Fruit fly (Drosophila melanogaster) whole organism, pupa: ENCODE data around the gene Kcmf1.
A peak's percentile ranks its signal among the peaks of the same experiment; 100 is the strongest.

ENCODE experiments used
- CG10348 ChIP-seq: fragments of 200-800 bp; sonication (Bioruptor generic); IDR thresholded peaks from 2 replicates; pipeline ENCODE4 v1.3.6; 2022; ENCODE audit warnings: missing biosample characterization, missing genetic modification characterization
- CG12605 ChIP-seq: fragments of 200-800 bp; sonication (Bioruptor generic); IDR thresholded peaks from 2 replicates; pipeline ENCODE4 v1.3.6; 2022; ENCODE audit warnings: missing biosample characterization, missing genetic modification characterization
- CG13204 ChIP-seq: fragments of 200-800 bp; sonication (Bioruptor generic); optimal IDR thresholded peaks from 2 replicates; lab custom pipeline; 2018; ENCODE audit warnings: missing biosample characterization, mild to moderate bottlenecking, missing genetic modification characterization, moderate library complexity
- CG14655 ChIP-seq: fragments of 200-800 bp; sonication (Bioruptor generic); optimal IDR thresholded peaks from 3 replicates; lab custom pipeline; 2017; ENCODE audit warnings: mild to moderate bottlenecking, missing biosample characterization, missing genetic modification reagents, missing genetic modification characterization
- CG15710 ChIP-seq: fragments of 200-800 bp; sonication (Bioruptor generic); optimal IDR thresholded peaks from 2 replicates; lab custom pipeline; 2018; ENCODE audit warnings: missing biosample characterization, mild to moderate bottlenecking, missing genetic modification characterization, moderate library complexity
- CG17806 ChIP-seq: fragments of 200-800 bp; sonication (Bioruptor generic); optimal IDR thresholded peaks from 2 replicates; lab custom pipeline; 2018; ENCODE audit warnings: missing biosample characterization, mild to moderate bottlenecking, missing genetic modification characterization, moderate library complexity
- CG32121 ChIP-seq: fragments of 200-800 bp; sonication (Bioruptor generic); IDR thresholded peaks from 2 replicates; pipeline ENCODE4 v1.3.6; 2022; ENCODE audit warnings: missing biosample characterization, missing genetic modification characterization
- CG34367 ChIP-seq: fragments of 200-800 bp; sonication (Bioruptor generic); optimal IDR thresholded peaks from 2 replicates; lab custom pipeline; 2018; ENCODE audit warnings: missing biosample characterization, mild to moderate bottlenecking, missing genetic modification characterization
- CG4496 ChIP-seq: fragments of 200-800 bp; sonication (Bioruptor generic); IDR thresholded peaks from 3 replicates; pipeline ENCODE4 v1.3.6; 2022; ENCODE audit warnings: missing biosample characterization, missing genetic modification characterization
- CG8159 ChIP-seq: fragments of 200-800 bp; sonication (Bioruptor generic); optimal IDR thresholded peaks from 3 replicates; lab custom pipeline; 2018; ENCODE audit warnings: missing biosample characterization, mild to moderate bottlenecking, missing genetic modification characterization, moderate library complexity
- CG8301 ChIP-seq: fragments of 200-800 bp; sonication (Bioruptor generic); optimal IDR thresholded peaks from 2 replicates; lab custom pipeline; 2018; ENCODE audit warnings: missing biosample characterization, mild to moderate bottlenecking, missing genetic modification characterization
- CG9948 ChIP-seq: fragments of 200-800 bp; sonication (Bioruptor generic); optimal IDR thresholded peaks from 2 replicates; lab custom pipeline; 2018; ENCODE audit warnings: missing biosample characterization, mild to moderate bottlenecking, missing genetic modification characterization, moderate library complexity
- D1 ChIP-seq: fragments of 200-800 bp; sonication (Bioruptor generic); optimal IDR thresholded peaks from 2 replicates; lab custom pipeline; 2018; ENCODE audit warnings: missing biosample characterization, mild to moderate bottlenecking, missing genetic modification characterization, moderate library complexity
- EcR ChIP-seq: fragments of 200-800 bp; sonication (Bioruptor generic); optimal IDR thresholded peaks from 3 replicates; lab custom pipeline; 2019; ENCODE audit warnings: missing biosample characterization, missing genetic modification characterization, mild to moderate bottlenecking, moderate library complexity, missing genetic modification reagents
- Ets98B ChIP-seq: fragments of 200-800 bp; sonication (Bioruptor generic); IDR thresholded peaks from 2 replicates; pipeline ENCODE4 v1.3.6; 2022; ENCODE audit warnings: missing biosample characterization, missing genetic modification characterization
- Pif1A ChIP-seq: fragments of 200-800 bp; sonication (Bioruptor generic); optimal IDR thresholded peaks from 3 replicates; lab custom pipeline; 2016; ENCODE audit warnings: missing biosample characterization, missing genetic modification characterization
- Pif1B ChIP-seq: fragments of 200-800 bp; sonication (Bioruptor generic); optimal IDR thresholded peaks from 3 replicates; lab custom pipeline; 2016; ENCODE audit warnings: missing biosample characterization, missing genetic modification characterization
- Snoo ChIP-seq: fragments of 200-800 bp; sonication (Bioruptor generic); optimal IDR thresholded peaks from 3 replicates; lab custom pipeline; 2017; ENCODE audit warnings: missing biosample characterization, mild to moderate bottlenecking, missing genetic modification characterization, inconsistent platforms
- fd96Ca ChIP-seq: fragments of 200-800 bp; sonication (Bioruptor generic); IDR thresholded peaks from 3 replicates; pipeline ENCODE4 v1.3.6; 2022; ENCODE audit warnings: missing biosample characterization, missing genetic modification characterization
- gl ChIP-seq: fragments of 200-800 bp; sonication (Bioruptor generic); optimal IDR thresholded peaks from 2 replicates; lab custom pipeline; 2018; ENCODE audit warnings: missing biosample characterization, mild to moderate bottlenecking, missing genetic modification characterization
- rn ChIP-seq: fragments of 200-800 bp; sonication (Bioruptor generic); IDR thresholded peaks from 2 replicates; pipeline ENCODE4 v1.3.6; 2022; ENCODE audit warnings: missing biosample characterization, missing genetic modification characterization

The Kcmf1 gene

dm6 chr3R:9056409-9057031 lies 41.8 kb upstream of the Kcmf1 start:
- TF ChIP-seq Ets98B (GFP tag; lab: Robert Waterston, UW), result no peak
- no peak for TF ChIP-seq CG10348
- peak; percentile 41 for TF ChIP-seq CG17806 (tag; lab: Kevin White, UChicago)
- peak; percentile 39 for TF ChIP-seq CG14655 (GFP tag; lab: Kevin White, UChicago)
- TF ChIP-seq CG15710 (tag; lab: Kevin White, UChicago), result peak; percentile 62
- peak; percentile 62 for TF ChIP-seq CG34367 (tag; lab: Kevin White, UChicago)
- peak; percentile 27 for TF ChIP-seq Pif1B (GFP tag; lab: Kevin White, UChicago)
- TF ChIP-seq CG8159 (tag; lab: Kevin White, UChicago), result peak; percentile 49
- TF ChIP-seq CG12605 (GFP tag; lab: Robert Waterston, UW), result no peak
- TF ChIP-seq Snoo, result no peak
- peak; percentile 91 for TF ChIP-seq gl (tag; lab: Kevin White, UChicago)
- TF ChIP-seq CG4496 (GFP tag; lab: Robert Waterston, UW), result no peak
- TF ChIP-seq CG13204, result peak; percentile 85
- peak; percentile 63 for TF ChIP-seq EcR (GFP tag; lab: Kevin White, UChicago)
- no peak for TF ChIP-seq CG9948 (tag; lab: Kevin White, UChicago)
- peak; percentile 26 for TF ChIP-seq Pif1A (GFP tag; lab: Kevin White, UChicago)
- TF ChIP-seq D1, result no peak
- peak; percentile 34 for TF ChIP-seq CG8301 (tag; lab: Kevin White, UChicago)
- no peak for TF ChIP-seq CG32121 (GFP tag; lab: Robert Waterston, UW)

dm6 chr3R:9055119-9056105 lies 40.7 kb upstream of the Kcmf1 start:
- TF ChIP-seq fd96Ca (no peak), CG17806 (tag; lab: Kevin White, UChicago) (peak; percentile 91), CG12605 (GFP tag; lab: Robert Waterston, UW) (no peak), CG8159 (tag; lab: Kevin White, UChicago) (peak; percentile 94), Pif1A (GFP tag; lab: Kevin White, UChicago) (peak; percentile 86), CG34367 (tag; lab: Kevin White, UChicago) (peak; percentile 84), CG10348 (no peak), Snoo (peak; percentile 91), gl (tag; lab: Kevin White, UChicago) (peak; percentile 78), CG9948 (tag; lab: Kevin White, UChicago) (peak; percentile 91), D1 (peak; percentile 41), CG4496 (GFP tag; lab: Robert Waterston, UW) (no peak), CG32121 (GFP tag; lab: Robert Waterston, UW) (no peak), Pif1B (GFP tag; lab: Kevin White, UChicago) (peak; percentile 82), CG13204 (peak; percentile 1), CG8301 (tag; lab: Kevin White, UChicago) (peak; percentile 92), EcR (GFP tag; lab: Kevin White, UChicago) (no peak), CG14655 (GFP tag; lab: Kevin White, UChicago) (peak; percentile 92), CG15710 (tag; lab: Kevin White, UChicago) (peak; percentile 87)
- TF ChIP-seq, all 21 proteins: peak for 13

dm6 chr3R:9054442-9055118 lies 39.9 kb upstream of the Kcmf1 start:
- no peak for TF ChIP-seq D1
- TF ChIP-seq CG32121 (GFP tag; lab: Robert Waterston, UW), result no peak
- TF ChIP-seq CG9948 (tag; lab: Kevin White, UChicago), result peak; percentile 59
- peak; percentile 49 for TF ChIP-seq CG17806 (tag; lab: Kevin White, UChicago)
- peak; percentile 29 for TF ChIP-seq CG34367 (tag; lab: Kevin White, UChicago)
- no peak for TF ChIP-seq CG13204
- TF ChIP-seq CG8301 (tag; lab: Kevin White, UChicago), result peak; percentile 59
- TF ChIP-seq CG8159 (tag; lab: Kevin White, UChicago), result peak; percentile 18
- TF ChIP-seq fd96Ca, result no peak
- TF ChIP-seq CG10348, result no peak
- peak; percentile 27 for TF ChIP-seq CG15710 (tag; lab: Kevin White, UChicago)
- TF ChIP-seq CG14655 (GFP tag; lab: Kevin White, UChicago), result peak; percentile 77
- peak; percentile 65 for TF ChIP-seq Pif1A (GFP tag; lab: Kevin White, UChicago)
- TF ChIP-seq gl (tag; lab: Kevin White, UChicago), result no peak
- no peak for TF ChIP-seq rn (GFP tag; lab: Robert Waterston, UW)
- no peak for TF ChIP-seq CG12605 (GFP tag; lab: Robert Waterston, UW)
- TF ChIP-seq Pif1B (GFP tag; lab: Kevin White, UChicago), result peak; percentile 58
- peak; percentile 20 for TF ChIP-seq EcR (GFP tag; lab: Kevin White, UChicago)
- no peak for TF ChIP-seq CG4496 (GFP tag; lab: Robert Waterston, UW)
- TF ChIP-seq Ets98B (GFP tag; lab: Robert Waterston, UW), result no peak
- no peak for TF ChIP-seq Snoo
- TF ChIP-seq, all 21 proteins: peak for 10

dm6 chr3R:9053850-9054441 lies 39.2 kb upstream of the Kcmf1 start:
- TF ChIP-seq gl (tag; lab: Kevin White, UChicago), result no peak
- peak; percentile 64 for TF ChIP-seq CG15710 (tag; lab: Kevin White, UChicago)
- TF ChIP-seq CG34367 (tag; lab: Kevin White, UChicago), result peak; percentile 27
- TF ChIP-seq CG8301 (tag; lab: Kevin White, UChicago), result peak; percentile 57
- no peak for TF ChIP-seq Ets98B (GFP tag; lab: Robert Waterston, UW)
- TF ChIP-seq Pif1A (GFP tag; lab: Kevin White, UChicago), result peak; percentile 53
- no peak for TF ChIP-seq D1
- TF ChIP-seq CG10348, result no peak
- peak; percentile 40 for TF ChIP-seq CG9948 (tag; lab: Kevin White, UChicago)
- no peak for TF ChIP-seq fd96Ca
- peak; percentile 22 for TF ChIP-seq Pif1B (GFP tag; lab: Kevin White, UChicago)
- peak; percentile 16 for TF ChIP-seq CG17806 (tag; lab: Kevin White, UChicago)
- peak; percentile 10 for TF ChIP-seq Snoo
- no peak for TF ChIP-seq CG32121 (GFP tag; lab: Robert Waterston, UW)
- TF ChIP-seq rn (GFP tag; lab: Robert Waterston, UW), result no peak
- TF ChIP-seq CG4496 (GFP tag; lab: Robert Waterston, UW), result no peak
- TF ChIP-seq CG13204, result no peak
- TF ChIP-seq EcR (GFP tag; lab: Kevin White, UChicago), result no peak
- no peak for TF ChIP-seq CG12605 (GFP tag; lab: Robert Waterston, UW)
- peak; percentile 71 for TF ChIP-seq CG8159 (tag; lab: Kevin White, UChicago)
- peak; percentile 69 for TF ChIP-seq CG14655 (GFP tag; lab: Kevin White, UChicago)
